Worm (Caenorhabditis elegans) whole organism, L1 larva: Measurements from ENCODE around the gene T11G6.3.
A peak's percentile ranks its signal among the peaks of the same experiment; 100 is the strongest.

ENCODE experiments used
- C34B4.2 ChIP-seq: sonication (generic microtip); optimal IDR thresholded peaks from 2 replicates; lab custom pipeline; 2017; ENCODE audit warnings: mild to moderate bottlenecking, missing genetic modification characterization, missing compliant biosample characterization
- F16B12.6 ChIP-seq: fragments of 150-350 bp; optimal IDR thresholded peaks from 2 replicates; lab custom pipeline; 2014; ENCODE audit warnings: missing biosample characterization, missing genetic modification characterization
- aha-1 ChIP-seq: fragments of 150-350 bp; optimal IDR thresholded peaks from 2 replicates; lab custom pipeline; 2014; ENCODE audit warnings: missing biosample characterization, missing genetic modification characterization
- blmp-1 ChIP-seq: fragments of 150-350 bp; optimal IDR thresholded peaks from 2 replicates; lab custom pipeline; 2014; ENCODE audit warnings: missing biosample characterization, missing genetic modification characterization
- ceh-63 ChIP-seq: fragments of 200-800 bp; sonication (Bioruptor generic); optimal IDR thresholded peaks from 2 replicates; lab custom pipeline; 2018; ENCODE audit warnings: mild to moderate bottlenecking, missing genetic modification characterization, missing compliant biosample characterization
- ceh-8 ChIP-seq: fragments of 200-800 bp; sonication (Bioruptor generic); optimal IDR thresholded peaks from 2 replicates; lab custom pipeline; 2018; ENCODE audit warnings: mild to moderate bottlenecking, missing genetic modification characterization, moderate library complexity, missing compliant biosample characterization
- ceh-82 ChIP-seq, 3 experiments: fragments of 150-350 bp in 1 of 3; sonication (generic microtip) in 2 of 3; optimal IDR thresholded peaks; 2 replicates each; lab custom pipeline; 2014 to 2017; ENCODE audit warnings: missing biosample characterization in 3 of 3, missing genetic modification characterization in 3 of 3
- ceh-88 ChIP-seq: fragments of 200-800 bp; sonication (Bioruptor generic); IDR thresholded peaks from 2 replicates; pipeline ENCODE4 v1.3.6; 2022; ENCODE audit warnings: missing genetic modification characterization, missing compliant biosample characterization
- dsc-1 ChIP-seq: sonication (generic microtip); optimal IDR thresholded peaks from 2 replicates; lab custom pipeline; 2016; ENCODE audit warnings: mild to moderate bottlenecking, missing genetic modification characterization, missing compliant biosample characterization
- efl-3 ChIP-seq: fragments of 200-800 bp; sonication (Bioruptor generic); optimal IDR thresholded peaks from 2 replicates; lab custom pipeline; 2018; ENCODE audit warnings: mild to moderate bottlenecking, missing genetic modification characterization, missing compliant biosample characterization
- egl-13 ChIP-seq: sonication (generic microtip); optimal IDR thresholded peaks from 2 replicates; lab custom pipeline; 2016; ENCODE audit warnings: missing genotype, missing genetic modification reagents, missing genetic modification characterization, missing compliant biosample characterization
- egl-27 ChIP-seq, 2 experiments: fragments of 150-350 bp in 1 of 2; sonication (generic microtip); optimal IDR thresholded peaks; 3 replicates each; lab custom pipeline; 2017 to 2018; ENCODE audit warnings: missing biosample characterization in 2 of 2, missing genetic modification characterization in 2 of 2, missing genetic modification reagents in 2 of 2
- elt-3 ChIP-seq, 6 experiments: fragments of 150-350 bp in 1 of 6; sonication (generic microtip); optimal IDR thresholded peaks; 2 replicates each; lab custom pipeline; 2017 to 2018; ENCODE audit warnings: missing biosample characterization in 6 of 6, missing genetic modification characterization in 6 of 6, inconsistent platforms in 1 of 6
- ets-5 ChIP-seq: fragments of 200-800 bp; sonication (Bioruptor generic); IDR thresholded peaks from 2 replicates; pipeline ENCODE4 v1.3.6; 2022; ENCODE audit warnings: missing genetic modification characterization, missing compliant biosample characterization
- fkh-4 ChIP-seq: sonication (generic microtip); optimal IDR thresholded peaks from 2 replicates; lab custom pipeline; 2016; ENCODE audit warnings: missing compliant biosample characterization, missing genetic modification characterization, borderline replicate concordance
- hlh-4 ChIP-seq: sonication (generic microtip); optimal IDR thresholded peaks from 2 replicates; lab custom pipeline; 2016; ENCODE audit warnings: mild to moderate bottlenecking, missing genetic modification characterization, missing compliant biosample characterization
- irx-1 ChIP-seq: sonication (generic microtip); optimal IDR thresholded peaks from 2 replicates; lab custom pipeline; 2016; ENCODE audit warnings: missing genetic modification characterization, missing compliant biosample characterization
- isw-1 ChIP-seq: fragments of 200-800 bp; sonication (Bioruptor generic); IDR thresholded peaks from 2 replicates; pipeline ENCODE4 v1.3.6; 2022; ENCODE audit warnings: missing genetic modification characterization, missing compliant biosample characterization
- lin-13 ChIP-seq: fragments of 150-350 bp; optimal IDR thresholded peaks from 2 replicates; lab custom pipeline; 2014; ENCODE audit warnings: missing biosample characterization, missing genetic modification reagents, missing genetic modification characterization
- lin-14 ChIP-seq: fragments of 200-800 bp; sonication (Bioruptor generic); optimal IDR thresholded peaks from 2 replicates; lab custom pipeline; 2018; ENCODE audit warnings: mild to moderate bottlenecking, missing genetic modification characterization, moderate library complexity, missing compliant biosample characterization
- lin-39 ChIP-seq: fragments of 150-350 bp; optimal IDR thresholded peaks from 2 replicates; lab custom pipeline; 2014; ENCODE audit warnings: missing biosample characterization, missing genetic modification reagents, missing genetic modification characterization
- lir-3 ChIP-seq: sonication (generic microtip); optimal IDR thresholded peaks from 2 replicates; lab custom pipeline; 2016; ENCODE audit warnings: mild to moderate bottlenecking, missing genetic modification characterization, moderate library complexity, missing compliant biosample characterization; ENCODE audit not compliant: poor library complexity
- mdl-1 ChIP-seq, 2 experiments: fragments of 150-350 bp; optimal IDR thresholded peaks; 2 replicates each; lab custom pipeline; 2014 to 2017; ENCODE audit warnings: missing biosample characterization in 2 of 2, missing genetic modification characterization in 2 of 2, inconsistent platforms in 1 of 2
- mep-1 ChIP-seq: fragments of 150-350 bp; optimal IDR thresholded peaks from 2 replicates; lab custom pipeline; 2014; ENCODE audit warnings: missing biosample characterization, missing genetic modification characterization
- nhr-11 ChIP-seq: fragments of 150-350 bp; optimal IDR thresholded peaks from 2 replicates; lab custom pipeline; 2014; ENCODE audit warnings: missing biosample characterization, missing genetic modification characterization
- nhr-19 ChIP-seq: fragments of 200-800 bp; sonication (Bioruptor generic); conservative IDR thresholded peaks from 2 replicates; pipeline ENCODE4 v1.3.6; 2022; ENCODE audit warnings: missing genetic modification characterization, missing compliant biosample characterization
- nhr-20 ChIP-seq: sonication (generic microtip); optimal IDR thresholded peaks from 2 replicates; lab custom pipeline; 2016; ENCODE audit warnings: mild to moderate bottlenecking, missing genetic modification characterization, missing compliant biosample characterization
- nhr-237 ChIP-seq: fragments of 150-350 bp; optimal IDR thresholded peaks from 2 replicates; lab custom pipeline; 2014; ENCODE audit warnings: missing biosample characterization, missing genetic modification characterization
- nhr-47 ChIP-seq: sonication (generic microtip); optimal IDR thresholded peaks from 2 replicates; lab custom pipeline; 2016; ENCODE audit warnings: mild to moderate bottlenecking, missing genetic modification characterization, moderate library complexity, missing compliant biosample characterization
- nhr-71 ChIP-seq: sonication (generic microtip); optimal IDR thresholded peaks from 2 replicates; lab custom pipeline; 2016; ENCODE audit warnings: mild to moderate bottlenecking, missing genetic modification characterization, moderate library complexity, missing compliant biosample characterization
- nhr-76 ChIP-seq: sonication (generic microtip); optimal IDR thresholded peaks from 2 replicates; lab custom pipeline; 2017; ENCODE audit warnings: missing biosample characterization, missing genetic modification characterization
- pqm-1 ChIP-seq: sonication (generic microtip); optimal IDR thresholded peaks from 3 replicates; lab custom pipeline; 2017; ENCODE audit warnings: missing biosample characterization, missing genetic modification characterization
- rnt-1 ChIP-seq: sonication (generic microtip); optimal IDR thresholded peaks from 2 replicates; lab custom pipeline; 2016; ENCODE audit warnings: mild to moderate bottlenecking, missing genetic modification characterization, moderate library complexity, missing compliant biosample characterization
- skn-1 ChIP-seq: fragments of 150-350 bp; optimal IDR thresholded peaks from 2 replicates; lab custom pipeline; 2014; ENCODE audit warnings: missing biosample characterization, missing genetic modification characterization
- snpc-4 ChIP-seq: fragments of 150-350 bp; optimal IDR thresholded peaks from 2 replicates; lab custom pipeline; 2014; ENCODE audit warnings: missing biosample characterization, missing genetic modification characterization
- snu-23 ChIP-seq: sonication (generic microtip); optimal IDR thresholded peaks from 2 replicates; lab custom pipeline; 2016; ENCODE audit warnings: missing genetic modification characterization, missing compliant biosample characterization
- sptf-1 ChIP-seq: fragments of 150-350 bp; optimal IDR thresholded peaks from 2 replicates; lab custom pipeline; 2014; ENCODE audit warnings: missing biosample characterization, missing genetic modification characterization
- swsn-7 ChIP-seq: sonication (generic microtip); optimal IDR thresholded peaks from 2 replicates; lab custom pipeline; 2016; ENCODE audit warnings: missing genetic modification characterization, missing compliant biosample characterization
- unc-130 ChIP-seq: fragments of 150-350 bp; optimal IDR thresholded peaks from 2 replicates; lab custom pipeline; 2017; ENCODE audit warnings: missing biosample characterization, missing genetic modification characterization, inconsistent platforms
- unc-62 ChIP-seq: fragments of 150-350 bp; optimal IDR thresholded peaks from 2 replicates; lab custom pipeline; 2014; ENCODE audit warnings: missing biosample characterization, missing genetic modification reagents, missing genetic modification characterization
- unc-86 ChIP-seq: sonication (generic microtip); optimal IDR thresholded peaks from 2 replicates; lab custom pipeline; 2016; ENCODE audit warnings: missing genetic modification characterization, missing compliant biosample characterization
- vab-15 ChIP-seq: sonication (generic microtip); optimal IDR thresholded peaks from 2 replicates; lab custom pipeline; 2017; ENCODE audit warnings: missing genotype, mild to moderate bottlenecking, missing genetic modification characterization, missing compliant biosample characterization
- xbp-1 ChIP-seq: sonication (generic microtip); optimal IDR thresholded peaks from 2 replicates; lab custom pipeline; 2016; ENCODE audit warnings: missing genetic modification characterization, missing compliant biosample characterization
- zip-4 ChIP-seq: fragments of 200-800 bp; sonication (Bioruptor generic); optimal IDR thresholded peaks from 2 replicates; lab custom pipeline; 2018; ENCODE audit warnings: mild to moderate bottlenecking, missing genetic modification characterization, moderate library complexity, missing compliant biosample characterization
- ztf-11 ChIP-seq, 2 experiments: sonication (generic microtip); optimal IDR thresholded peaks; 2 replicates each; lab custom pipeline; 2016 to 2017; ENCODE audit warnings: missing genetic modification characterization in 2 of 2, missing biosample characterization in 1 of 2, missing compliant biosample characterization in 1 of 2

The T11G6.3 gene

ce11 chrIV:10819049-10819448, 36.0 kb downstream of the T11G6.3 start (continued):
- TF ChIP-seq ztf-11 (tag; optimal IDR thresholded peaks at IDR 0.05; lab: Kevin White, UChicago) = peak in 1 of 2 experiments; percentile 27
- TF ChIP-seq mep-1 (tag; lab: Kevin White, UChicago) = peak; percentile 7
- TF ChIP-seq swsn-7 (tag; lab: Kevin White, UChicago) = no peak
- no peak for TF ChIP-seq C34B4.2
- TF ChIP-seq nhr-237 (tag; lab: Kevin White, UChicago) = no peak
- TF ChIP-seq ets-5 (GFP tag; lab: Robert Waterston, UW) = no peak
- TF ChIP-seq lin-39 (tag; lab: Kevin White, UChicago) = no peak
- TF ChIP-seq lin-13 (GFP tag; lab: Kevin White, UChicago) = no peak
- TF ChIP-seq unc-62 = no peak

ce11 chrIV:10817030-10817429, 38.0 kb downstream of the T11G6.3 start:
- no peak for TF ChIP-seq xbp-1 (tag; lab: Kevin White, UChicago)
- no peak for TF ChIP-seq hlh-4 (tag; lab: Kevin White, UChicago)
- no peak for TF ChIP-seq elt-3 (tag; optimal IDR thresholded peaks at IDR 0.05; lab: Kevin White, UChicago)
- no peak for TF ChIP-seq unc-86 (tag; lab: Kevin White, UChicago)
- no peak for TF ChIP-seq fkh-4 (tag; lab: Kevin White, UChicago)
- peak; percentile 14 for TF ChIP-seq snu-23 (GFP tag; lab: Kevin White, UChicago)
- no peak for TF ChIP-seq nhr-11
- no peak for TF ChIP-seq isw-1
- TF ChIP-seq rnt-1 = peak; percentile 19
- peak; percentile 8 for TF ChIP-seq swsn-7 (tag; lab: Kevin White, UChicago)
- peak; percentile 8 for TF ChIP-seq nhr-71 (tag; lab: Kevin White, UChicago)
- no peak for TF ChIP-seq ceh-63
- no peak for TF ChIP-seq egl-13 (tag; lab: Kevin White, UChicago)
- TF ChIP-seq sptf-1 (tag; lab: Kevin White, UChicago) = no peak
- TF ChIP-seq vab-15 (tag; lab: Kevin White, UChicago) = no peak
- TF ChIP-seq aha-1 (tag; lab: Kevin White, UChicago) = no peak
- TF ChIP-seq pqm-1 = no peak
- no peak for TF ChIP-seq lir-3 (tag; lab: Kevin White, UChicago)
- TF ChIP-seq mdl-1 (tag; optimal IDR thresholded peaks at IDR 0.05; lab: Kevin White, UChicago) = peak in 1 of 2 experiments; percentile 38
- peak in 2 of 3 experiments; percentile 3 to 22 for TF ChIP-seq ceh-82 (tag; optimal IDR thresholded peaks at IDR 0.05; lab: Kevin White, UChicago)
- TF ChIP-seq zip-4 (GFP tag; lab: Kevin White, UChicago) = no peak
- TF ChIP-seq nhr-237 (tag; lab: Kevin White, UChicago) = no peak
- TF ChIP-seq nhr-20 = no peak
- TF ChIP-seq F16B12.6 = no peak
- TF ChIP-seq lin-14 (GFP tag; lab: Kevin White, UChicago) = peak; percentile 36
- no peak for TF ChIP-seq unc-130 (tag; lab: Kevin White, UChicago)
- TF ChIP-seq efl-3 (GFP tag; lab: Kevin White, UChicago) = no peak
- TF ChIP-seq nhr-76 = no peak
- no peak for TF ChIP-seq unc-62
- TF ChIP-seq mep-1 (tag; lab: Kevin White, UChicago) = no peak
- TF ChIP-seq snpc-4 (tag; lab: Kevin White, UChicago) = no peak
- TF ChIP-seq dsc-1 (tag; lab: Kevin White, UChicago) = no peak
- TF ChIP-seq egl-27 (tag; optimal IDR thresholded peaks at IDR 0.05; lab: Kevin White, UChicago) = no peak
- no peak for TF ChIP-seq nhr-19 (GFP tag; lab: Robert Waterston, UW)
- TF ChIP-seq skn-1 = peak; percentile 3
- no peak for TF ChIP-seq ceh-88 (GFP tag; lab: Robert Waterston, UW)
- TF ChIP-seq nhr-47 (tag; lab: Kevin White, UChicago) = peak; percentile 4
- TF ChIP-seq blmp-1 (tag; lab: Kevin White, UChicago) = peak; percentile 79
- no peak for TF ChIP-seq irx-1 (tag; lab: Kevin White, UChicago)
- TF ChIP-seq ceh-8 = no peak
